Fruit fly (Drosophila melanogaster) whole organism, prepupa: ENCODE data around the gene CG13295.

Source experiments
- Blimp-1 ChIP-seq: fragments of 200-800 bp; sonication (Bioruptor generic); optimal IDR thresholded peaks from 3 replicates; lab custom pipeline; 2017; ENCODE audit warnings: missing biosample characterization, missing genetic modification characterization, mild to moderate bottlenecking, moderate library complexity, missing genetic modification reagents
- CG31627 ChIP-seq: fragments of 200-800 bp; sonication (Bioruptor generic); optimal IDR thresholded peaks from 3 replicates; lab custom pipeline; 2016; ENCODE audit warnings: missing biosample characterization, missing genetic modification characterization
- Eip78C ChIP-seq: fragments of 200-800 bp; sonication (Bioruptor generic); peaks from one replicate; lab custom pipeline; 2016; ENCODE audit warnings: missing biosample characterization, missing genetic modification characterization
- Eip93F ChIP-seq: fragments of 200-800 bp; sonication (Bioruptor generic); optimal IDR thresholded peaks from 2 replicates; lab custom pipeline; 2016; ENCODE audit warnings: missing biosample characterization, mild to moderate bottlenecking, missing genetic modification characterization
- Hr38 ChIP-seq: sonication (Bioruptor generic); optimal IDR thresholded peaks from 2 replicates; lab custom pipeline; 2016; ENCODE audit warnings: missing biosample characterization, missing genetic modification characterization
- Hr4 ChIP-seq: fragments of 200-800 bp; sonication (Bioruptor generic); optimal IDR thresholded peaks from 3 replicates; lab custom pipeline; 2016; ENCODE audit warnings: missing biosample characterization, missing genetic modification characterization
- acj6 ChIP-seq: fragments of 200-800 bp; sonication (Bioruptor generic); optimal IDR thresholded peaks from 3 replicates; lab custom pipeline; 2016; ENCODE audit warnings: missing biosample characterization, missing genetic modification characterization

DNA sequence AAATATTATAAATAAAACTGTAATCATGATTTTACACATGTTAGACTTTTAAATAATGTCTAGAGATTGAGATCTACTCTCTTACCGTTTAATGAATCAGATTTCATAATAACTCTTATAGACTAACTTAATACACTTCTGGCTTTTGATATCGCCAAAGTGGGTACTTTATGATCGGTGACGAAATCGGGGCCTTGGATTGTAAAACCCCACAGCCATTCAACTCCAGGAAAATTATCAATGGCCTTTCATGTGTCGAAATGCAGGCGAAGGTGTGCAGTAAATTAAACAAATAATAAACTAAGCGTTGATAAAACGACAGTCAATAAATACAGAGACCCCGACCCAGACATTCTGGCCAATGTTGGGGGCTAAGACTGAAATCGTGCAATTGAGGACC lies 38.9 kb downstream of the CG13295 start:
- TF ChIP-seq Hr38 (GFP tag; lab: Kevin White, UChicago) (no peak), Eip78C (GFP tag; lab: Kevin White, UChicago) (no peak), Blimp-1 (GFP tag; lab: Kevin White, UChicago) (no peak), CG31627 (GFP tag; lab: Kevin White, UChicago) (no peak), Eip93F (GFP tag; lab: Kevin White, UChicago) (no peak), Hr4 (GFP tag; lab: Kevin White, UChicago) (no peak), acj6 (no peak)
